Worm (Caenorhabditis elegans): ENCODE results near the gene slc-9B.2.
A peak's percentile ranks its signal among the peaks of the same experiment; 100 is the strongest.
"Not testable (repeated sequence)": the region's sequence is repeated elsewhere in the genome, so short reads cannot be mapped to it uniquely, and the experiment has no call there.

Gene slc-9B.2

ce11 chrV:16333412-16333811 is 5.4 kb upstream of the slc-9B.2 start, which contains the start of gene srh-167:
TSS of gene srh-167 (plus strand) at chrV:16333712.
- TF ChIP-seq dox-1 (GFP tag; IDR thresholded peaks at IDR 0.05) (no peak), T26A5.8 (tag; optimal IDR thresholded peaks at IDR 0.05) (no peak), ztf-18 (tag; optimal IDR thresholded peaks at IDR 0.05) (no peak), sdz-38 (tag; optimal IDR thresholded peaks at IDR 0.05) (no peak), nfya-2 (GFP tag; IDR thresholded peaks at IDR 0.05) (no peak), Y53F4B.3 (GFP tag; IDR thresholded peaks at IDR 0.05) (no peak), zfh-2 (GFP tag; conservative IDR thresholded peaks at IDR 0.05) (no peak), hrde-1 (tag; optimal IDR thresholded peaks at IDR 0.05; ENCODE audit: borderline replicate concordance) (no peak), mes-4 (tag; optimal IDR thresholded peaks at IDR 0.05) (no peak), chd-7 (tag; optimal IDR thresholded peaks at IDR 0.05) (no peak), pbrm-1 (GFP tag; IDR thresholded peaks at IDR 0.05) (no peak), akir-1 (GFP tag; optimal IDR thresholded peaks at IDR 0.05) (no peak), Y95B8A.8 (GFP tag; IDR thresholded peaks at IDR 0.05) (no peak), ceh-40 (GFP tag; IDR thresholded peaks at IDR 0.05) (no peak), xnd-1 (tag; optimal IDR thresholded peaks at IDR 0.05) (no peak), mxl-1 (tag; optimal IDR thresholded peaks at IDR 0.05) (no peak), F57A8.1 (GFP tag; optimal IDR thresholded peaks at IDR 0.05) (no peak), attf-3 (GFP tag; conservative IDR thresholded peaks at IDR 0.05) (no peak)

ce11 chrV:16336326-16336725 is 2.5 kb upstream of the slc-9B.2 start, which contains the start of gene srw-87:
TSS of gene srw-87 (plus strand) at chrV:16336626.
- no peak for TF ChIP-seq let-607 (tag; optimal IDR thresholded peaks at IDR 0.05)
- no peak for TF ChIP-seq somi-1 (GFP tag; optimal IDR thresholded peaks at IDR 0.05)
- TF ChIP-seq bed-2 (GFP tag; IDR thresholded peaks at IDR 0.05): no peak
- TF ChIP-seq sptf-2 (GFP tag; optimal IDR thresholded peaks at IDR 0.05): no peak
- TF ChIP-seq ekl-4 (GFP tag; IDR thresholded peaks at IDR 0.05): no peak
- no peak for TF ChIP-seq mes-4 (tag; optimal IDR thresholded peaks at IDR 0.05)
- no peak for TF ChIP-seq F22D6.2 (tag; optimal IDR thresholded peaks at IDR 0.05)
- no peak for TF ChIP-seq ceh-27 (GFP tag; optimal IDR thresholded peaks at IDR 0.05)
- TF ChIP-seq him-1 (tag; optimal IDR thresholded peaks at IDR 0.05): no peak
- no peak for TF ChIP-seq T07F8.4 (tag; optimal IDR thresholded peaks at IDR 0.05)
- TF ChIP-seq let-526 (GFP tag; IDR thresholded peaks at IDR 0.05): no peak

ce11 chrV:16341497-16342257 is 2.8 kb downstream of the slc-9B.2 start:
- TF ChIP-seq dox-1 (GFP tag; IDR thresholded peaks at IDR 0.05): 0 out of 2 replicates have a peak, but pooled peaks have one; percentile 35
- TF ChIP-seq rpc-1 (optimal IDR thresholded peaks at IDR 0.05): peak; percentile 54
- TF ChIP-seq rpc-1 (tag; optimal IDR thresholded peaks at IDR 0.05): peak; percentile 72
- TF ChIP-seq ztf-18 (tag; optimal IDR thresholded peaks at IDR 0.05): peak; percentile 34
- 0 out of 2 replicates have a peak, but pooled peaks have one; percentile 17 for TF ChIP-seq egrh-3 (GFP tag; IDR thresholded peaks at IDR 0.05)
- TF ChIP-seq lin-26 (GFP tag; IDR thresholded peaks at IDR 0.05): peak; percentile 36; the same call in 1 of the 2 replicates
- peak; percentile 13 for TF ChIP-seq die-1 (tag; optimal IDR thresholded peaks at IDR 0.05)
- TF ChIP-seq nhr-90 (tag; optimal IDR thresholded peaks at IDR 0.05): peak; percentile 10
- TF ChIP-seq hsf-1 (GFP tag; IDR thresholded peaks at IDR 0.05): 0 out of 2 replicates have a peak, but pooled peaks have one; percentile 12
- 0 out of 2 replicates have a peak, but pooled peaks have one; percentile 2 for TF ChIP-seq ztf-25 (GFP tag; IDR thresholded peaks at IDR 0.05)
- 0 out of 2 replicates have a peak, but pooled peaks have one; percentile 40 for TF ChIP-seq mcd-1 (GFP tag; IDR thresholded peaks at IDR 0.05)
- 0 out of 2 replicates have a peak, but pooled peaks have one; percentile 64 for TF ChIP-seq cebp-2 (GFP tag; IDR thresholded peaks at IDR 0.05)
- TF ChIP-seq snpc-4 (GFP tag; optimal IDR thresholded peaks at IDR 0.05): not testable (repeated sequence)
- peak in 2 of 4 experiments; percentile 77 to 81 for TF ChIP-seq snpc-4 (tag; optimal IDR thresholded peaks at IDR 0.05)
- TF ChIP-seq F49E8.2 (tag; optimal IDR thresholded peaks at IDR 0.05; ENCODE audit: insufficient read depth): peak; percentile 0
- TF ChIP-seq D2030.7 (GFP tag; IDR thresholded peaks at IDR 0.05): 0 out of 2 replicates have a peak, but pooled peaks have one; percentile 34
- peak; percentile 67 for TF ChIP-seq B0261.1 (tag; optimal IDR thresholded peaks at IDR 0.05)
- peak; percentile 10 for TF ChIP-seq madf-10 (tag; optimal IDR thresholded peaks at IDR 0.05)
- TF ChIP-seq pbrm-1 (GFP tag; IDR thresholded peaks at IDR 0.05): 0 out of 2 replicates have a peak, but pooled peaks have one; percentile 43
- peak; percentile 82 for TF ChIP-seq tbp1 (GFP tag; optimal IDR thresholded peaks at IDR 0.05)

All from whole organism, young adult.